Worm (Caenorhabditis elegans) whole organism, L1 larva: ENCODE measurements around the gene pes-5.

Experiments used
- aly-2 ChIP-seq: fragments of 150-350 bp; optimal IDR thresholded peaks from 2 replicates; lab custom pipeline; 2014; ENCODE audit warnings: missing biosample characterization, missing genetic modification characterization
- ces-1 ChIP-seq: fragments of 150-350 bp; optimal IDR thresholded peaks from 2 replicates; lab custom pipeline; 2014; ENCODE audit warnings: missing biosample characterization, missing genetic modification reagents, missing genetic modification characterization
- elt-3 ChIP-seq, 6 experiments: fragments of 150-350 bp in 1 of 6; sonication (generic microtip); optimal IDR thresholded peaks; 2 replicates each; lab custom pipeline; 2017 to 2018; ENCODE audit warnings: missing biosample characterization in 6 of 6, missing genetic modification characterization in 6 of 6, inconsistent platforms in 1 of 6
- fkh-8 ChIP-seq: sonication (generic microtip); optimal IDR thresholded peaks from 2 replicates; lab custom pipeline; 2016; ENCODE audit warnings: mild to moderate bottlenecking, missing genetic modification characterization, missing compliant biosample characterization
- jun-1 ChIP-seq: fragments of 150-350 bp; optimal IDR thresholded peaks from 2 replicates; lab custom pipeline; 2014; ENCODE audit warnings: missing biosample characterization, missing genetic modification reagents, missing genetic modification characterization
- lin-13 ChIP-seq: fragments of 150-350 bp; optimal IDR thresholded peaks from 2 replicates; lab custom pipeline; 2014; ENCODE audit warnings: missing biosample characterization, missing genetic modification reagents, missing genetic modification characterization
- lsy-2 ChIP-seq, 2 experiments: fragments of 150-350 bp; optimal IDR thresholded peaks; 2 replicates each; lab custom pipeline; 2014; ENCODE audit warnings: missing biosample characterization in 2 of 2, missing genetic modification characterization in 2 of 2
- mep-1 ChIP-seq: fragments of 150-350 bp; optimal IDR thresholded peaks from 2 replicates; lab custom pipeline; 2014; ENCODE audit warnings: missing biosample characterization, missing genetic modification characterization
- nhr-12 ChIP-seq: sonication (generic microtip); optimal IDR thresholded peaks from 2 replicates; lab custom pipeline; 2017; ENCODE audit warnings: missing biosample characterization, missing genetic modification characterization
- nhr-237 ChIP-seq: fragments of 150-350 bp; optimal IDR thresholded peaks from 2 replicates; lab custom pipeline; 2014; ENCODE audit warnings: missing biosample characterization, missing genetic modification characterization
- pqm-1 ChIP-seq: sonication (generic microtip); optimal IDR thresholded peaks from 3 replicates; lab custom pipeline; 2017; ENCODE audit warnings: missing biosample characterization, missing genetic modification characterization
- swsn-7 ChIP-seq: sonication (generic microtip); optimal IDR thresholded peaks from 2 replicates; lab custom pipeline; 2016; ENCODE audit warnings: missing genetic modification characterization, missing compliant biosample characterization
- unc-62 ChIP-seq: fragments of 150-350 bp; optimal IDR thresholded peaks from 2 replicates; lab custom pipeline; 2014; ENCODE audit warnings: missing biosample characterization, missing genetic modification reagents, missing genetic modification characterization
- ztf-4 ChIP-seq: fragments of 150-350 bp; optimal IDR thresholded peaks from 2 replicates; lab custom pipeline; 2014; ENCODE audit warnings: missing biosample characterization, missing genetic modification characterization

DNA sequence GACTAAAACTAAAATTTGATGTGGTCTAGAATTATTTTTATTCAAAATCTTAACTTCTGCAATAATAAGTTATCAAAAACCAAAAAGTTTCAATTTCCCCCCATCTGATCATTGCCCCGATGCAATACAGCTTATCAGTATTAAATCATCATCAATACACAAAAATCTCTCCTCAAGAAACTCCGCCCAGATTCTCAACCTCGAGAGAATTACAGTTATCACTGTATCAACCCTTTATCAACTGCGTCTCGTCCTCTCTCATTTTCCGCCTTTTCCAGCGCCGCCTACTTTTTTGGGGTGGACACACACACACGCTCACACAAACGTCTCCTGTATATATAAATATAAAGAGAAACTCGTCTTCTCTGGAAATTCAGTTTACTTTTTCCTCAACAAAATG, 12.5 kb upstream of the pes-5 start, which contains the start of gene T27D12.1:
- TF ChIP-seq mep-1 = no peak
- TF ChIP-seq elt-3 (tag; optimal IDR thresholded peaks at IDR 0.05; lab: Kevin White, UChicago) = no peak
- no peak for TF ChIP-seq fkh-8 (tag; lab: Kevin White, UChicago)
- no peak for TF ChIP-seq ces-1
- TF ChIP-seq unc-62 (GFP tag; lab: Kevin White, UChicago) = no peak
- no peak for TF ChIP-seq lsy-2 (tag; optimal IDR thresholded peaks at IDR 0.05; lab: Kevin White, UChicago)
- no peak for TF ChIP-seq nhr-12 (tag; lab: Kevin White, UChicago)
- TF ChIP-seq nhr-237 (tag; lab: Kevin White, UChicago) = no peak
- TF ChIP-seq aly-2 (tag; lab: Kevin White, UChicago) = no peak
- TF ChIP-seq jun-1 (tag; lab: Kevin White, UChicago) = no peak
- TF ChIP-seq lin-13 (GFP tag; lab: Kevin White, UChicago) = no peak
- TF ChIP-seq pqm-1 = no peak
- no peak for TF ChIP-seq ztf-4 (tag; lab: Kevin White, UChicago)
- TF ChIP-seq swsn-7 (tag; lab: Kevin White, UChicago) = no peak
